Fruit fly (Drosophila melanogaster) whole organism, adult: ENCODE data around the gene rha.

ENCODE experiments used
- CG12768 ChIP-seq: fragments of 200-800 bp; sonication (Bioruptor generic); optimal IDR thresholded peaks from 2 replicates; lab custom pipeline; 2017; ENCODE audit warnings: missing biosample characterization, missing genetic modification characterization, mild to moderate bottlenecking, moderate library complexity, missing genetic modification reagents
- CG14711 ChIP-seq: fragments of 200-800 bp; sonication (Bioruptor generic); optimal IDR thresholded peaks from 2 replicates; lab custom pipeline; 2018; ENCODE audit warnings: missing biosample characterization, mild to moderate bottlenecking, missing genetic modification characterization, moderate library complexity
- CG33017 ChIP-seq: fragments of 200-800 bp; sonication (Bioruptor generic); optimal IDR thresholded peaks from 2 replicates; lab custom pipeline; 2018; ENCODE audit warnings: missing biosample characterization, mild to moderate bottlenecking, missing genetic modification characterization, moderate library complexity
- CG7045 ChIP-seq: fragments of 200-800 bp; sonication (Bioruptor generic); optimal IDR thresholded peaks from 2 replicates; lab custom pipeline; 2017; ENCODE audit warnings: missing biosample characterization, mild to moderate bottlenecking, missing genetic modification characterization
- Clk ChIP-seq: fragments of 200-800 bp; sonication (Bioruptor generic); optimal IDR thresholded peaks from 2 replicates; lab custom pipeline; 2017; ENCODE audit warnings: missing biosample characterization, missing genetic modification characterization
- Mnt ChIP-seq: fragments of 200-800 bp; sonication (Bioruptor generic); optimal IDR thresholded peaks from 2 replicates; lab custom pipeline; 2016; ENCODE audit warnings: missing biosample characterization, mild to moderate bottlenecking, missing genetic modification characterization
- bab1 ChIP-seq: fragments of 200-800 bp; sonication (Bioruptor generic); optimal IDR thresholded peaks from 3 replicates; lab custom pipeline; 2019; ENCODE audit warnings: missing biosample characterization, mild to moderate bottlenecking, missing genetic modification characterization, moderate library complexity
- cic ChIP-seq: fragments of 200-800 bp; sonication (Bioruptor generic); optimal IDR thresholded peaks from 2 replicates; lab custom pipeline; 2017; ENCODE audit warnings: missing biosample characterization, mild to moderate bottlenecking, missing genetic modification characterization, moderate library complexity
- kay ChIP-seq: fragments of 200-800 bp; sonication (Bioruptor generic); peaks from one replicate; lab custom pipeline; 2016; ENCODE audit warnings: missing biosample characterization, missing genetic modification characterization, borderline replicate concordance
- pad ChIP-seq: fragments of 200-800 bp; sonication (Bioruptor generic); optimal IDR thresholded peaks from 3 replicates; lab custom pipeline; 2017; ENCODE audit warnings: missing biosample characterization, missing genetic modification characterization, mild to moderate bottlenecking, moderate library complexity, missing genetic modification reagents

DNA sequence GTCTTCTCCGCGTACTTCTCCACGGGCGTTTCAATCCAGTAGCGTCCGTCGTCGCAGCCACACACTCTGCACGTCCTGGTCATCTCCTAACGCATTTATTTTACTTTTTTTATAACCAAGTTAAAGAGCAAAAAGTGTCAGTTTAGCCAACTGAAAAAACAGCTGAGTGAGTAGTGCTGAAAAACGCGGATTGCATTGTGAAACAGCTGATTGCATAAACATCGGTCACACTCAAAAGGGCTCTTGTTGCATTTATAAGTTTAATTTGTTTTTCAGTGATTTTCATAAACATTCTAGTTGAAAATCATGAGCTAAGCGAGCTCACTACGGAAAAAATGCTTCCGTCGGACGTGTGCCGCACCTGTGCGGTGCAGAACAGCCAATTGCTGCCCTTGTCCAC is 5.0 kb upstream of the rha start, which contains the start of the genes CG10669 and CG11902:
- no peak for TF ChIP-seq CG33017 (tag; lab: Kevin White, UChicago)
- TF ChIP-seq Mnt (GFP tag; lab: Kevin White, UChicago) = peak; percentile 12
- TF ChIP-seq CG7045 (GFP tag; lab: Kevin White, UChicago) = no peak
- TF ChIP-seq pad = no peak
- no peak for TF ChIP-seq Clk (GFP tag; lab: Kevin White, UChicago)
- peak; percentile 67 for TF ChIP-seq bab1 (GFP tag; lab: Kevin White, UChicago)
- TF ChIP-seq kay (GFP tag; lab: Kevin White, UChicago) = no peak
- TF ChIP-seq CG12768 (GFP tag; lab: Kevin White, UChicago) = no peak
- no peak for TF ChIP-seq CG14711
- no peak for TF ChIP-seq cic (GFP tag; lab: Kevin White, UChicago)
